Fruit fly (Drosophila melanogaster): ENCODE results near the gene Madm.

Gene Madm

dm6 chr3R:5736305-5736869 is 5.9 kb upstream of the Madm start, which contains the start of the genes CG2100 and CG1236 (continued):
- no peak for TF ChIP-seq CG8089 (GFP tag; optimal IDR thresholded peaks at IDR 0.05)
- peak; percentile 58 for TF ChIP-seq B-H1 (GFP tag; IDR thresholded peaks at IDR 0.05)
- no peak for TF ChIP-seq tx (GFP tag; optimal IDR thresholded peaks at IDR 0.05)
- no peak for TF ChIP-seq chinmo (GFP tag; IDR thresholded peaks at IDR 0.05; ENCODE audit: partially characterized antibody)
- no peak for TF ChIP-seq eyg (GFP tag; optimal IDR thresholded peaks at IDR 0.05)
- TF ChIP-seq unpg (GFP tag; optimal IDR thresholded peaks at IDR 0.05) = peak; percentile 84
- TF ChIP-seq HLH3B (GFP tag; IDR thresholded peaks at IDR 0.05) = peak; percentile 63; the same call in 1 of the 2 replicates
- TF ChIP-seq nau (GFP tag; optimal IDR thresholded peaks at IDR 0.05) = no peak
- no peak for TF ChIP-seq gsb (GFP tag; IDR thresholded peaks at IDR 0.05)
- peak; percentile 34 to 51 for TF ChIP-seq chif (GFP tag; optimal IDR thresholded peaks at IDR 0.05)
- no peak for TF ChIP-seq sc (optimal IDR thresholded peaks at IDR 0.05)
- peak; percentile 85 for TF ChIP-seq sc (GFP tag; optimal IDR thresholded peaks at IDR 0.05)
- TF ChIP-seq CG14014 (GFP tag; IDR thresholded peaks at IDR 0.05) = peak; percentile 59
- TF ChIP-seq BtbVII (GFP tag; optimal IDR thresholded peaks at IDR 0.05) = peak; percentile 77
- no peak for TF ChIP-seq tio (GFP tag; optimal IDR thresholded peaks at IDR 0.05)
- TF ChIP-seq MBD-R2 (GFP tag; IDR thresholded peaks at IDR 0.05) = peak; percentile 72
- TF ChIP-seq trem (tag; optimal IDR thresholded peaks at IDR 0.05) = peak; percentile 82
- TF ChIP-seq stc (GFP tag; IDR thresholded peaks at IDR 0.05) = peak; percentile 56
- peak; percentile 71 for TF ChIP-seq CG1529 (GFP tag; optimal IDR thresholded peaks at IDR 0.05)
- no peak for TF ChIP-seq Dref (GFP tag; IDR thresholded peaks at IDR 0.05)
- no peak for TF ChIP-seq Lpt (GFP tag; optimal IDR thresholded peaks at IDR 0.05)
- no peak for TF ChIP-seq Side (GFP tag; optimal IDR thresholded peaks at IDR 0.05)
- TF ChIP-seq CG7271 (tag; optimal IDR thresholded peaks at IDR 0.05) = peak; percentile 13
- peak; percentile 94 for TF ChIP-seq CG12391 (tag; optimal IDR thresholded peaks at IDR 0.05)
- no peak for TF ChIP-seq CG8281 (tag; optimal IDR thresholded peaks at IDR 0.05)
- peak; percentile 85 for TF ChIP-seq Hr3 (GFP tag; optimal IDR thresholded peaks at IDR 0.05)
- TF ChIP-seq fru (optimal IDR thresholded peaks at IDR 0.05) = no peak
- TF ChIP-seq ash1 (GFP tag; optimal IDR thresholded peaks at IDR 0.05) = no peak
- TF ChIP-seq CG4404 (GFP tag; IDR thresholded peaks at IDR 0.05) = peak; percentile 68
- no peak for TF ChIP-seq corto (GFP tag; optimal IDR thresholded peaks at IDR 0.05)
- TF ChIP-seq Usf (GFP tag; optimal IDR thresholded peaks at IDR 0.05) = peak; percentile 77
- peak; percentile 27 for TF ChIP-seq psq (GFP tag; optimal IDR thresholded peaks at IDR 0.05)
- TF ChIP-seq Dip3 (GFP tag; optimal IDR thresholded peaks at IDR 0.05) = no peak
- TF ChIP-seq CG7839 (tag; optimal IDR thresholded peaks at IDR 0.05) = peak; percentile 92
- TF ChIP-seq CG12071 (GFP tag; optimal IDR thresholded peaks at IDR 0.05) = no peak
- TF ChIP-seq CG15073 (GFP tag; optimal IDR thresholded peaks at IDR 0.05) = no peak

dm6 chr3R:5737263-5737662 is 5.0 kb upstream of the Madm start:
- TF ChIP-seq nom (GFP tag; optimal IDR thresholded peaks at IDR 0.05) = peak; percentile 26
- no peak for TF ChIP-seq CG12071 (GFP tag; optimal IDR thresholded peaks at IDR 0.05)
- TF ChIP-seq caup (GFP tag; optimal IDR thresholded peaks at IDR 0.05; ENCODE audit: severe bottlenecking) = no peak
- no peak for TF ChIP-seq gem (tag; optimal IDR thresholded peaks at IDR 0.05)
- TF ChIP-seq CG15696 (tag; optimal IDR thresholded peaks at IDR 0.05) = no peak
- peak; percentile 62 for TF ChIP-seq Med (GFP tag)
- TF ChIP-seq ase (GFP tag; IDR thresholded peaks at IDR 0.05) = no peak
- TF ChIP-seq H15 (GFP tag; IDR thresholded peaks at IDR 0.05) = 0 out of 3 replicates have a peak, but pooled peaks have one; percentile 31
- TF ChIP-seq lab (GFP tag; optimal IDR thresholded peaks at IDR 0.05) = no peak
- 0 out of 3 replicates have a peak, but pooled peaks have one; percentile 36 for TF ChIP-seq CG7963 (GFP tag; IDR thresholded peaks at IDR 0.05; ENCODE audit: partially characterized antibody)

All from whole organism, embryonic.